Fruit fly (Drosophila melanogaster): ENCODE measurements around the gene Jon25Bii.

The Jon25Bii gene

DNA sequence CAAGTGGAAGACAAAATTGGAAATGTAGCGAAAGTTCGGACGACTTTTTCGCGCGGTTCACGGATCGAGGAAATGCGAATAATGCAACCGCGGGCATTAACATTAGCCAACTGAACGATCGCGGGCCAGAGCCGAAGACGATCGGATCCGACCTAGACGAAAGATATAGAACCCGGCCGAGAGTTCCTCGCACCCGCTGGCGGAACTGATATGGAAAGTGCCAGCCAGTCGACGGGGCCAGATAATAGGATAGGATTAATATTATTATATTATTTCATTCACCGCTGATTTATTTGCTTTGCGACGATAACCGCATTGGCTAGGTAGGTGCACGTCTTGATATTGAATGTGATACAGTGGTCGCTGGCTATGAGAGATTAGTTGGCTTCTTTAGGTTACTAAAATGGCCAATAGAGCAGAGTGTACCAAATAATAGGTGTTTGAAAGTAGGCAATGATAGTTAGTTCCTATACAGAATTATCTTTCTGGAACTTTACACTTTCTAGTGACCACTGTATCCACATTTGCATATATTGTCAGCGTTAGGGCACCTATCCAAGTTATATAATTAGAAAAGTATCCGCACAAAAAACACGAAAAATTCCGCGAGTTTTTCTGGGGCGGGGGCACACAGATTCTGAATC lies 46.6 kb upstream of the Jon25Bii start (continued):
- TF ChIP-seq crc (GFP tag; optimal IDR thresholded peaks at IDR 0.05) (peak; percentile 32), CG13287 (GFP tag; IDR thresholded peaks at IDR 0.05; ENCODE audit: partially characterized antibody) (no peak), CG9215 (GFP tag; IDR thresholded peaks at IDR 0.05) (peak; percentile 55; the same call in 1 of the 2 replicates), disco-r (GFP tag; optimal IDR thresholded peaks at IDR 0.05) (no peak), CG17612 (GFP tag; IDR thresholded peaks at IDR 0.05) (peak; percentile 80), NC2β (GFP tag; optimal IDR thresholded peaks at IDR 0.05) (no peak), CG34422 (GFP tag; IDR thresholded peaks at IDR 0.05) (peak; percentile 74; the same call in 2 of the 3 replicates), CG32772 (GFP tag; IDR thresholded peaks at IDR 0.05) (peak; percentile 49), insv (GFP tag; optimal IDR thresholded peaks at IDR 0.05) (no peak), grau (tag; optimal IDR thresholded peaks at IDR 0.05) (peak; percentile 95), Jarid2 (GFP tag; optimal IDR thresholded peaks at IDR 0.05) (no peak), PHDP (tag; optimal IDR thresholded peaks at IDR 0.05) (peak; percentile 55), CG1024 (GFP tag; IDR thresholded peaks at IDR 0.05) (peak; percentile 73; the same call in 1 of the 2 replicates), trh (GFP tag; optimal IDR thresholded peaks at IDR 0.05) (peak; percentile 8), dysf (GFP tag; IDR thresholded peaks at IDR 0.05) (peak; percentile 83), mld (GFP tag; IDR thresholded peaks at IDR 0.05; ENCODE audit: partially characterized antibody) (no peak), CG10147 (GFP tag; optimal IDR thresholded peaks at IDR 0.05) (peak; percentile 41), chn (GFP tag; optimal IDR thresholded peaks at IDR 0.05) (peak; percentile 49), CG3995 (GFP tag; optimal IDR thresholded peaks at IDR 0.05) (peak; percentile 40), CG4617 (GFP tag; optimal IDR thresholded peaks at IDR 0.05; ENCODE audit: borderline replicate concordance) (peak; percentile 10), CG8089 (GFP tag; optimal IDR thresholded peaks at IDR 0.05) (no peak), CG10959 (GFP tag; IDR thresholded peaks at IDR 0.05) (peak; percentile 67), oc (tag; optimal IDR thresholded peaks at IDR 0.05) (peak; percentile 17), GATAe (GFP tag; conservative IDR thresholded peaks at IDR 0.05) (0 out of 2 replicates have a peak, but pooled peaks have one; percentile 34), Usf (GFP tag; optimal IDR thresholded peaks at IDR 0.05) (peak; percentile 46), HLH4C (GFP tag; IDR thresholded peaks at IDR 0.05; ENCODE audit: partially characterized antibody) (no peak), CG12155 (GFP tag; optimal IDR thresholded peaks at IDR 0.05) (peak; percentile 70), BtbVII (GFP tag; optimal IDR thresholded peaks at IDR 0.05) (peak; percentile 70), CG12391 (tag; optimal IDR thresholded peaks at IDR 0.05) (peak; percentile 60), D19A (tag; optimal IDR thresholded peaks at IDR 0.05) (no peak), Hand (GFP tag; optimal IDR thresholded peaks at IDR 0.05) (peak; percentile 11), croc (GFP tag; conservative IDR thresholded peaks at IDR 0.05) (peak; percentile 40; the same call in 1 of the 3 replicates), Doc3 (GFP tag; IDR thresholded peaks at IDR 0.05; ENCODE audit: partially characterized antibody) (no peak), Atf6 (GFP tag; IDR thresholded peaks at IDR 0.05) (peak; percentile 70; the same call in 1 of the 2 replicates), Bdp1 (GFP tag; optimal IDR thresholded peaks at IDR 0.05) (peak; percentile 47), so (GFP tag; IDR thresholded peaks at IDR 0.05) (peak; percentile 70; the same call in 1 of the 3 replicates), CG9609 (GFP tag; optimal IDR thresholded peaks at IDR 0.05) (peak; percentile 28), CG10366 (GFP tag; IDR thresholded peaks at IDR 0.05) (peak; percentile 69), HLHmδ (GFP tag; optimal IDR thresholded peaks at IDR 0.05) (no peak), klu (GFP tag; IDR thresholded peaks at IDR 0.05) (0 out of 2 replicates have a peak, but pooled peaks have one; percentile 47), Dfd (GFP tag; optimal IDR thresholded peaks at IDR 0.05) (no peak), CG8290 (GFP tag; optimal IDR thresholded peaks at IDR 0.05) (no peak), CG8290 (tag; optimal IDR thresholded peaks at IDR 0.05) (peak; percentile 75 to 90), B-H1 (GFP tag; IDR thresholded peaks at IDR 0.05) (peak; percentile 69), ken (GFP tag; IDR thresholded peaks at IDR 0.05) (peak; percentile 70), CG1832 (GFP tag; optimal IDR thresholded peaks at IDR 0.05) (no peak), peb (GFP tag; IDR thresholded peaks at IDR 0.05) (no peak), CG7271 (tag; optimal IDR thresholded peaks at IDR 0.05) (no peak), mam (GFP tag; optimal IDR thresholded peaks at IDR 0.05) (peak; percentile 64), tap (tag; optimal IDR thresholded peaks at IDR 0.05) (peak; percentile 69)

Measured in whole organism, embryonic.